Fruit fly (Drosophila melanogaster) whole organism, wandering third instar larva: Measurements from ENCODE around the gene CG4467.

Experiments used
- Dif ChIP-seq: fragments of 200-275, 200-300 bp; sonication (Bioruptor generic); optimal IDR thresholded peaks from 2 replicates; lab custom pipeline; 2018; ENCODE audit warnings: missing biosample characterization, missing genetic modification characterization; ENCODE audit not compliant: partially characterized antibody
- Hnf4 ChIP-seq: fragments of 200-800 bp; sonication (Bioruptor generic); optimal IDR thresholded peaks from 2 replicates; lab custom pipeline; 2016; ENCODE audit warnings: missing biosample characterization, mild to moderate bottlenecking, missing genetic modification characterization
- br ChIP-seq: fragments of 200-800 bp; sonication (Bioruptor generic); optimal IDR thresholded peaks from 2 replicates; lab custom pipeline; 2016; ENCODE audit warnings: missing biosample characterization, missing genetic modification characterization
- fru ChIP-seq: fragments of 200-800 bp; sonication (Bioruptor generic); optimal IDR thresholded peaks from 3 replicates; lab custom pipeline; 2016; ENCODE audit warnings: missing biosample characterization, mild to moderate bottlenecking, missing genetic modification characterization
- h ChIP-seq: fragments of 200-800 bp; sonication (Bioruptor generic); optimal IDR thresholded peaks from 3 replicates; lab custom pipeline; 2016; ENCODE audit warnings: missing biosample characterization, mild to moderate bottlenecking, missing genetic modification characterization
- pan ChIP-seq: fragments of >200 bp; optimal IDR thresholded peaks from 2 replicates; lab custom pipeline; 2017
- psq ChIP-seq: fragments of 200-800 bp; sonication (Bioruptor generic); optimal IDR thresholded peaks from 3 replicates; lab custom pipeline; 2017; ENCODE audit warnings: missing biosample characterization, mild to moderate bottlenecking, missing genetic modification characterization, moderate library complexity
- sv ChIP-seq: fragments of 200-800 bp; sonication (Bioruptor generic); optimal IDR thresholded peaks from 3 replicates; lab custom pipeline; 2016; ENCODE audit warnings: missing biosample characterization, missing genetic modification characterization

dm6 chr3R:23220239-23221002 lies 28.3 kb downstream of the CG4467 start:
- TF ChIP-seq sv (GFP tag; lab: Kevin White, UChicago) (no peak), br (GFP tag; lab: Kevin White, UChicago) (peak; percentile 19), Hnf4 (GFP tag; lab: Kevin White, UChicago) (peak; percentile 15), h (peak; percentile 10), Dif (no peak), psq (GFP tag; lab: Kevin White, UChicago) (peak; percentile 46), pan (no peak), fru (no peak)
